Fruit fly (Drosophila melanogaster) whole organism, prepupa: ENCODE data around the gene CG4783.

Experiments
- Blimp-1 ChIP-seq: fragments of 200-800 bp; sonication (Bioruptor generic); optimal IDR thresholded peaks from 3 replicates; lab custom pipeline; 2017; ENCODE audit warnings: missing biosample characterization, missing genetic modification characterization, mild to moderate bottlenecking, moderate library complexity, missing genetic modification reagents
- CG10631 ChIP-seq: fragments of 200-800 bp; sonication (Bioruptor generic); optimal IDR thresholded peaks from 2 replicates; lab custom pipeline; 2016; ENCODE audit warnings: missing biosample characterization, missing genetic modification characterization
- CG10669 ChIP-seq: fragments of 200-800 bp; sonication (Bioruptor generic); optimal IDR thresholded peaks from 3 replicates; lab custom pipeline; 2018; ENCODE audit warnings: missing biosample characterization, mild to moderate bottlenecking, missing genetic modification characterization, moderate library complexity
- CG11294 ChIP-seq: fragments of 200-800 bp; sonication (Bioruptor generic); IDR thresholded peaks from 2 replicates; pipeline ENCODE4 v1.3.6; 2022; ENCODE audit warnings: missing biosample characterization, missing genetic modification characterization
- CG11762 ChIP-seq: fragments of 200-800 bp; sonication (Bioruptor generic); optimal IDR thresholded peaks from 3 replicates; lab custom pipeline; 2016; ENCODE audit warnings: missing biosample characterization, missing genetic modification characterization; ENCODE audit not compliant: insufficient read depth
- CG11902 ChIP-seq: fragments of 200-800 bp; sonication (Bioruptor generic); optimal IDR thresholded peaks from 3 replicates; lab custom pipeline; 2016; ENCODE audit warnings: missing biosample characterization, missing genetic modification characterization
- CG1621 ChIP-seq: fragments of 200-800 bp; sonication (Bioruptor generic); optimal IDR thresholded peaks from 3 replicates; lab custom pipeline; 2018; ENCODE audit warnings: missing biosample characterization, mild to moderate bottlenecking, missing genetic modification characterization
- CG16779 ChIP-seq: fragments of 200-800 bp; sonication (Bioruptor generic); optimal IDR thresholded peaks from 3 replicates; lab custom pipeline; 2017; ENCODE audit warnings: missing biosample characterization, mild to moderate bottlenecking, missing genetic modification characterization
- CG3032 ChIP-seq: fragments of 200-800 bp; optimal IDR thresholded peaks from 2 replicates; lab custom pipeline; 2019; ENCODE audit warnings: missing biosample characterization, mild to moderate bottlenecking, missing genetic modification characterization, moderate library complexity
- CG31627 ChIP-seq: fragments of 200-800 bp; sonication (Bioruptor generic); optimal IDR thresholded peaks from 3 replicates; lab custom pipeline; 2016; ENCODE audit warnings: missing biosample characterization, missing genetic modification characterization
- CG32006 ChIP-seq: fragments of 200-800 bp; sonication (Bioruptor generic); optimal IDR thresholded peaks from 3 replicates; lab custom pipeline; 2017; ENCODE audit warnings: missing biosample characterization, mild to moderate bottlenecking, missing genetic modification characterization
- CG3919 ChIP-seq: fragments of 200-800 bp; sonication (Bioruptor generic); optimal IDR thresholded peaks from 3 replicates; lab custom pipeline; 2016; ENCODE audit warnings: missing biosample characterization, missing genetic modification characterization
- CG4318 ChIP-seq: fragments of 200-800 bp; sonication (Bioruptor generic); optimal IDR thresholded peaks from 3 replicates; lab custom pipeline; 2017; ENCODE audit warnings: missing biosample characterization, mild to moderate bottlenecking, missing genetic modification characterization
- CG6792 ChIP-seq: fragments of 200-800 bp; sonication (Bioruptor generic); optimal IDR thresholded peaks from 3 replicates; lab custom pipeline; 2016; ENCODE audit warnings: missing biosample characterization, missing genetic modification characterization
- CG6808 ChIP-seq: fragments of 200-800 bp; sonication (Bioruptor generic); optimal IDR thresholded peaks from 3 replicates; lab custom pipeline; 2017; ENCODE audit warnings: missing biosample characterization, missing genetic modification characterization, mild to moderate bottlenecking, moderate library complexity, missing genetic modification reagents
- CG6854 ChIP-seq: fragments of 200-800 bp; sonication (Bioruptor generic); optimal IDR thresholded peaks from 2 replicates; lab custom pipeline; 2017; ENCODE audit warnings: missing biosample characterization, mild to moderate bottlenecking, missing genetic modification characterization
- CG7368 ChIP-seq: fragments of 200-800 bp; sonication (Bioruptor generic); optimal IDR thresholded peaks from 3 replicates; lab custom pipeline; 2016; ENCODE audit warnings: missing biosample characterization, missing genetic modification characterization
- CG8319 ChIP-seq: fragments of 200-800 bp; sonication (Bioruptor generic); optimal IDR thresholded peaks from 3 replicates; lab custom pipeline; 2016; ENCODE audit warnings: missing biosample characterization, missing genetic modification characterization
- CG9139 ChIP-seq: fragments of 200-800 bp; sonication (Bioruptor generic); optimal IDR thresholded peaks from 3 replicates; lab custom pipeline; 2017; ENCODE audit warnings: missing biosample characterization, mild to moderate bottlenecking, missing genetic modification characterization
- Eip78C ChIP-seq: fragments of 200-800 bp; sonication (Bioruptor generic); peaks from one replicate; lab custom pipeline; 2016; ENCODE audit warnings: missing biosample characterization, missing genetic modification characterization
- Eip93F ChIP-seq: fragments of 200-800 bp; sonication (Bioruptor generic); optimal IDR thresholded peaks from 2 replicates; lab custom pipeline; 2016; ENCODE audit warnings: missing biosample characterization, mild to moderate bottlenecking, missing genetic modification characterization
- Ets21C ChIP-seq: fragments of 200-800 bp; sonication (Bioruptor generic); optimal IDR thresholded peaks from 3 replicates; lab custom pipeline; 2016; ENCODE audit warnings: missing biosample characterization, missing genetic modification characterization
- Ets96B ChIP-seq: fragments of 200-800 bp; optimal IDR thresholded peaks from 2 replicates; lab custom pipeline; 2019; ENCODE audit warnings: missing biosample characterization, mild to moderate bottlenecking, missing genetic modification characterization, moderate library complexity
- Gug ChIP-seq: fragments of 200-800 bp; sonication (Bioruptor generic); IDR thresholded peaks from 2 replicates; pipeline ENCODE4 v1.3.6; 2022; ENCODE audit warnings: missing biosample characterization, missing genetic modification characterization
- Hr38 ChIP-seq: sonication (Bioruptor generic); optimal IDR thresholded peaks from 2 replicates; lab custom pipeline; 2016; ENCODE audit warnings: missing biosample characterization, missing genetic modification characterization
- Hr39 ChIP-seq: fragments of 200-800 bp; sonication (Bioruptor generic); optimal IDR thresholded peaks from 2 replicates; lab custom pipeline; 2016; ENCODE audit warnings: missing biosample characterization, missing genetic modification characterization
- Hr4 ChIP-seq: fragments of 200-800 bp; sonication (Bioruptor generic); optimal IDR thresholded peaks from 3 replicates; lab custom pipeline; 2016; ENCODE audit warnings: missing biosample characterization, missing genetic modification characterization
- Lpt ChIP-seq: fragments of 200-800 bp; sonication (Bioruptor generic); optimal IDR thresholded peaks from 3 replicates; lab custom pipeline; 2016; ENCODE audit warnings: missing biosample characterization, missing genetic modification characterization
- Met ChIP-seq: fragments of 200-800 bp; sonication (Bioruptor generic); optimal IDR thresholded peaks from 3 replicates; lab custom pipeline; 2016; ENCODE audit warnings: missing biosample characterization, missing genetic modification characterization
- OdsH ChIP-seq: fragments of 200-800 bp; sonication (Bioruptor generic); optimal IDR thresholded peaks from 3 replicates; lab custom pipeline; 2016; ENCODE audit warnings: missing biosample characterization, missing genetic modification characterization
- Smox ChIP-seq: fragments of 200-800 bp; sonication (Bioruptor generic); optimal IDR thresholded peaks from 3 replicates; lab custom pipeline; 2016; ENCODE audit warnings: missing biosample characterization, missing genetic modification characterization
- Sox14 ChIP-seq: fragments of 200-800 bp; sonication (Bioruptor generic); optimal IDR thresholded peaks from 3 replicates; lab custom pipeline; 2016; ENCODE audit warnings: missing biosample characterization, missing genetic modification characterization
- Sox15 ChIP-seq: fragments of 200-800 bp; sonication (Bioruptor generic); optimal IDR thresholded peaks from 3 replicates; lab custom pipeline; 2016; ENCODE audit warnings: missing biosample characterization, missing genetic modification characterization
- acj6 ChIP-seq: fragments of 200-800 bp; sonication (Bioruptor generic); optimal IDR thresholded peaks from 3 replicates; lab custom pipeline; 2016; ENCODE audit warnings: missing biosample characterization, missing genetic modification characterization
- cyc ChIP-seq: fragments of 200-800 bp; sonication (Bioruptor generic); optimal IDR thresholded peaks from 3 replicates; lab custom pipeline; 2016; ENCODE audit warnings: missing biosample characterization, missing genetic modification characterization
- dac ChIP-seq: fragments of 200-800 bp; sonication (Bioruptor generic); optimal IDR thresholded peaks from 2 replicates; lab custom pipeline; 2017; ENCODE audit warnings: missing biosample characterization, mild to moderate bottlenecking, missing genetic modification characterization
- dsx ChIP-seq: fragments of 200-800 bp; optimal IDR thresholded peaks from 3 replicates; lab custom pipeline; 2019; ENCODE audit warnings: missing biosample characterization, mild to moderate bottlenecking, missing genetic modification characterization, moderate library complexity; ENCODE audit not compliant: poor library complexity, severe bottlenecking
- eg ChIP-seq: fragments of 200-800 bp; sonication (Bioruptor generic); IDR thresholded peaks from 3 replicates; pipeline ENCODE4 v1.3.6; 2022; ENCODE audit warnings: missing biosample characterization, missing genetic modification characterization
- esn ChIP-seq: fragments of 200-800 bp; sonication (Bioruptor generic); optimal IDR thresholded peaks from 2 replicates; lab custom pipeline; 2016; ENCODE audit warnings: missing biosample characterization, mild to moderate bottlenecking, missing genetic modification characterization, moderate library complexity
- fd85E ChIP-seq: fragments of 200-800 bp; sonication (Bioruptor generic); optimal IDR thresholded peaks from 3 replicates; lab custom pipeline; 2016; ENCODE audit warnings: missing biosample characterization, missing genetic modification characterization
- fkh ChIP-seq: fragments of 200-800 bp; sonication (Bioruptor generic); optimal IDR thresholded peaks from 3 replicates; lab custom pipeline; 2017; ENCODE audit warnings: missing biosample characterization, mild to moderate bottlenecking, missing genetic modification characterization, moderate library complexity
- lz ChIP-seq: fragments of 200-800 bp; sonication (Bioruptor generic); optimal IDR thresholded peaks from 3 replicates; lab custom pipeline; 2016; ENCODE audit warnings: missing biosample characterization, missing genetic modification characterization
- net ChIP-seq: fragments of 200-800 bp; sonication (Bioruptor generic); optimal IDR thresholded peaks from 3 replicates; lab custom pipeline; 2016; ENCODE audit warnings: missing biosample characterization, missing genetic modification characterization
- salr ChIP-seq, 2 experiments: fragments of 200-800 bp; sonication (Bioruptor generic); optimal IDR thresholded peaks; 3 replicates each; lab custom pipeline; 2016 to 2018; ENCODE audit warnings: missing biosample characterization in 2 of 2, missing genetic modification characterization in 2 of 2, mild to moderate bottlenecking in 1 of 2
- spab ChIP-seq: fragments of 200-800 bp; sonication (Bioruptor generic); optimal IDR thresholded peaks from 2 replicates; lab custom pipeline; 2017; ENCODE audit warnings: missing biosample characterization, mild to moderate bottlenecking, missing genetic modification characterization, missing genetic modification reagents
- ss ChIP-seq, 2 experiments: fragments of 200-800 bp; sonication (Bioruptor generic); optimal IDR thresholded peaks; 2 replicates in 1 of 2; 3 replicates in 1 of 2; lab custom pipeline; 2017 to 2018; ENCODE audit warnings: mild to moderate bottlenecking in 2 of 2, missing biosample characterization in 2 of 2, missing genetic modification characterization in 2 of 2, moderate library complexity in 1 of 2
- topi ChIP-seq: fragments of 200-800 bp; sonication (Bioruptor generic); optimal IDR thresholded peaks from 3 replicates; lab custom pipeline; 2016; ENCODE audit warnings: missing biosample characterization, missing genetic modification characterization
- vri ChIP-seq: fragments of 200-800 bp; sonication (Bioruptor generic); optimal IDR thresholded peaks from 3 replicates; lab custom pipeline; 2016; ENCODE audit warnings: missing biosample characterization, mild to moderate bottlenecking, missing genetic modification characterization

Gene CG4783

dm6 chr3R:19997526-19998070 lies 49.4 kb downstream of the CG4783 start:
- TF ChIP-seq dsx (GFP tag; lab: Kevin White, UChicago), result no peak
- no peak for TF ChIP-seq CG11762 (GFP tag; lab: Kevin White, UChicago)
- no peak for TF ChIP-seq CG1621
- no peak for TF ChIP-seq CG3032 (tag; lab: Kevin White, UChicago)
- no peak for TF ChIP-seq OdsH

- TF ChIP-seq CG6854, result no peak
- TF ChIP-seq Hr39 (GFP tag; lab: Kevin White, UChicago), result peak; percentile 76
- peak; percentile 80 for TF ChIP-seq Sox14 (GFP tag; lab: Kevin White, UChicago)
- peak; percentile 48 for TF ChIP-seq dsx (GFP tag; lab: Kevin White, UChicago)
- TF ChIP-seq CG11294, result peak; percentile 46
- peak; percentile 68 for TF ChIP-seq CG10631 (GFP tag; lab: Kevin White, UChicago)
- TF ChIP-seq CG16779 (tag; lab: Kevin White, UChicago), result peak; percentile 20
- no peak for TF ChIP-seq Hr38
- TF ChIP-seq CG4318 (GFP tag; lab: Kevin White, UChicago), result peak; percentile 19
- TF ChIP-seq net (GFP tag; lab: Kevin White, UChicago), result peak; percentile 66
- TF ChIP-seq Eip93F, result no peak
- peak; percentile 70 for TF ChIP-seq Met
- peak; percentile 62 for TF ChIP-seq CG3032 (tag; lab: Kevin White, UChicago)
- no peak for TF ChIP-seq Blimp-1 (GFP tag; lab: Kevin White, UChicago)
- peak; percentile 60 for TF ChIP-seq CG6808 (GFP tag; lab: Kevin White, UChicago)
- peak; percentile 62 for TF ChIP-seq CG11902 (GFP tag; lab: Kevin White, UChicago)
- peak; percentile 40 for TF ChIP-seq vri
- peak; percentile 72 for TF ChIP-seq CG32006 (GFP tag; lab: Kevin White, UChicago)
- peak; percentile 69 for TF ChIP-seq CG31627 (GFP tag; lab: Kevin White, UChicago)
- TF ChIP-seq Ets21C (GFP tag; lab: Kevin White, UChicago), result peak; percentile 40
- peak; percentile 57 for TF ChIP-seq CG1621
- peak; percentile 68 for TF ChIP-seq esn
- TF ChIP-seq fd85E (GFP tag; lab: Kevin White, UChicago), result no peak
- TF ChIP-seq cyc (GFP tag; lab: Kevin White, UChicago), result peak; percentile 68
- peak; percentile 55 for TF ChIP-seq Smox (GFP tag; lab: Kevin White, UChicago)
- peak; percentile 62 for TF ChIP-seq lz (GFP tag; lab: Kevin White, UChicago)
- peak; percentile 51 for TF ChIP-seq CG7368
- peak; percentile 57 for TF ChIP-seq topi (GFP tag; lab: Kevin White, UChicago)
- TF ChIP-seq fkh (GFP tag; lab: Kevin White, UChicago), result no peak
- TF ChIP-seq ss (GFP tag; optimal IDR thresholded peaks at IDR 0.05; lab: Kevin White, UChicago), result peak; percentile 20 to 51
- peak; percentile 77 for TF ChIP-seq acj6 (GFP tag; lab: Kevin White, UChicago)
- TF ChIP-seq dac, result peak; percentile 33
- TF ChIP-seq CG10669 (GFP tag; lab: Kevin White, UChicago), result peak; percentile 66
- peak; percentile 20 for TF ChIP-seq CG8319 (GFP tag; lab: Kevin White, UChicago)
- peak; percentile 43 to 48 for TF ChIP-seq salr (GFP tag; optimal IDR thresholded peaks at IDR 0.05; lab: Kevin White, UChicago)
- peak; percentile 34 for TF ChIP-seq spab (GFP tag; lab: Kevin White, UChicago)
- TF ChIP-seq CG3919 (GFP tag; lab: Kevin White, UChicago), result peak; percentile 82
- TF ChIP-seq Lpt (GFP tag; lab: Kevin White, UChicago), result peak; percentile 76
- TF ChIP-seq CG6792 (GFP tag; lab: Kevin White, UChicago), result peak; percentile 54
- peak; percentile 74 for TF ChIP-seq Gug (GFP tag; lab: Robert Waterston, UW)
- peak; percentile 63 for TF ChIP-seq Ets96B (tag; lab: Kevin White, UChicago)
- TF ChIP-seq Sox15 (GFP tag; lab: Kevin White, UChicago), result peak; percentile 37
- TF ChIP-seq eg, result peak; percentile 77
- peak; percentile 76 for TF ChIP-seq OdsH
- TF ChIP-seq Hr4, result peak; percentile 72
- TF ChIP-seq CG9139, result peak; percentile 37
- peak; percentile 87 for TF ChIP-seq Eip78C (GFP tag; lab: Kevin White, UChicago)
Measured at dm6 chr3R:19998418-19998817, 50.2 kb downstream of the CG4783 start.
